Worm (Caenorhabditis elegans) whole organism, L3 larva: ENCODE data around the gene F40G9.19.

Experiments
- fkh-2 ChIP-seq: fragments of 150-350 bp; optimal IDR thresholded peaks from 2 replicates; lab custom pipeline; 2014; ENCODE audit warnings: missing biosample characterization, missing genetic modification reagents, missing genetic modification characterization
- hmg-11 ChIP-seq: sonication (generic microtip); optimal IDR thresholded peaks from 2 replicates; lab custom pipeline; 2016; ENCODE audit warnings: missing genetic modification characterization, missing compliant biosample characterization
- lin-15B ChIP-seq: fragments of 150-350 bp; optimal IDR thresholded peaks from 2 replicates; lab custom pipeline; 2014; ENCODE audit warnings: missing biosample characterization, missing genetic modification characterization
- nhr-12 ChIP-seq: fragments of 150-350 bp; optimal IDR thresholded peaks from 2 replicates; lab custom pipeline; 2014; ENCODE audit warnings: missing biosample characterization, missing genetic modification characterization
- ztf-11 ChIP-seq: fragments of 150-350 bp; optimal IDR thresholded peaks from 2 replicates; lab custom pipeline; 2014; ENCODE audit warnings: missing biosample characterization, missing genetic modification characterization
- ztf-4 ChIP-seq: fragments of 150-350 bp; optimal IDR thresholded peaks from 2 replicates; lab custom pipeline; 2014; ENCODE audit warnings: missing biosample characterization, missing genetic modification characterization

- TF ChIP-seq ztf-4 (tag; lab: Kevin White, UChicago) (no peak), hmg-11 (tag; lab: Kevin White, UChicago) (no peak), fkh-2 (tag; lab: Kevin White, UChicago) (no peak), lin-15B (no peak), ztf-11 (tag; lab: Kevin White, UChicago) (no peak), nhr-12 (no peak)
Observed at ce11 chrIII:171617-172016, 2.0 kb upstream of the F40G9.19 start, which contains the start of the genes F40G9.9 and F40G9.12.
